Worm (Caenorhabditis elegans): ENCODE measurements around the gene T27E4.7.

Gene T27E4.7

DNA sequence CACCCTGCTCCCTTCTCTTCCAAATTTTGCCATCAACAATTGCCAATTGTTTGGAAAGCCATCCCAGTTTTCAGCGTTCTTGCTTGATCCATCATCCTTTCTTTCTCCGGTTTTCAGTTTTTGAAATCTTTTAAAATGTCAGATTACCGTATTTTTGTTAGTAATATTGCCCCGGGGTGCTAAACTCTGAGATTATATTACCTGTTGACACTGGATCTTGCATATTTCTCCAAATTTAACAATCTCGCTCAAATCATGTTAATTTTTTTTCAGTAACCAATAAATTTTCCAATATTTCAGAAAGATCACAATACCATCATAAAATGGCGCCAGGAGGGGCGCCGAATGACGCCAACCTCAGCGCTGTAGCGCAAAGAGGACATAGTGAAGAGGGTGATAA, 36.3 kb upstream of the T27E4.7 start, which contains the start of gene F21C10.7:
F21C10.7 (plus strand) TSS at position 301 of the 400 bp plus-strand sequence.
- TF ChIP-seq bed-3 (GFP tag; optimal IDR thresholded peaks at IDR 0.05) (no peak), mls-2 (tag; optimal IDR thresholded peaks at IDR 0.05) (no peak), unc-39 (tag; optimal IDR thresholded peaks at IDR 0.05) (no peak), elt-3 (tag; optimal IDR thresholded peaks at IDR 0.05) (no peak), elt-1 (tag; optimal IDR thresholded peaks at IDR 0.05; ENCODE audit: borderline replicate concordance, insufficient read depth) (no peak), nhr-28 (tag; optimal IDR thresholded peaks at IDR 0.05) (no peak), nhr-12 (tag; optimal IDR thresholded peaks at IDR 0.05) (no peak), cnd-1 (tag; optimal IDR thresholded peaks at IDR 0.05) (no peak), ceh-43 (GFP tag; optimal IDR thresholded peaks at IDR 0.05) (no peak)

ce11 chrV:9111957-9112356, 35.8 kb upstream of the T27E4.7 start:
- TF ChIP-seq sptf-1 (tag; optimal IDR thresholded peaks at IDR 0.05) (no peak), bed-3 (GFP tag; optimal IDR thresholded peaks at IDR 0.05) (no peak), nhr-76 (tag; optimal IDR thresholded peaks at IDR 0.05) (no peak), ztf-11 (tag; optimal IDR thresholded peaks at IDR 0.05) (no peak), unc-120 (tag; optimal IDR thresholded peaks at IDR 0.05; ENCODE audit: poor library complexity, severe bottlenecking) (peak; percentile 97), mep-1 (tag; optimal IDR thresholded peaks at IDR 0.05) (no peak), lin-32 (GFP tag; optimal IDR thresholded peaks at IDR 0.05) (no peak), unc-39 (tag; optimal IDR thresholded peaks at IDR 0.05) (no peak), drap-1 (GFP tag; optimal IDR thresholded peaks at IDR 0.05) (no peak), hlh-1 (tag; optimal IDR thresholded peaks at IDR 0.05) (peak; percentile 43), ces-1 (GFP tag; optimal IDR thresholded peaks at IDR 0.05) (no peak), ham-2 (GFP tag; optimal IDR thresholded peaks at IDR 0.05) (no peak), ceh-43 (GFP tag; optimal IDR thresholded peaks at IDR 0.05) (no peak), elt-3 (tag; optimal IDR thresholded peaks at IDR 0.05) (no peak), unc-62 (GFP tag; optimal IDR thresholded peaks at IDR 0.05) (no peak), snpc-4 (tag; optimal IDR thresholded peaks at IDR 0.05) (no peak)

DNA sequence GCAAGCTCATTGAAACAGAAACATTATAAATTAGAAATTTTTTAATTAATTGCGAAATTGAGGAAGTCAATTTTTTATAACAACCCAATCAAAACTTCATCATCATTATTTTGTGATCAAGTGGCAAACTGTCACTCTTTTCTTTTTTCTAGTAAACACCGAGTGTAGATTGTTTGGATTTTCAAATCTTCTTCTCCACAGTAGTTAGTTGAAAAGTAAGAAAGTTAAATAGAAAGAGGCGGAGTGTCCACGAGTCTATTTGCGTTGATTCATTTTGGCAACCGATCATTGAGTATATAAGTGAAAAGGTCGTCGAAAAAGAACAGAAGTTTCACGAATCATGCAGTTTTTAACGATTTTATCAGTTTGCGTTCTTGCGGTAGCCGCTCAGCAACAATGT, 33.2 kb upstream of the T27E4.7 start, which contains the start of gene pqn-31:
pqn-31 (plus strand) TSS at position 301 of the 400 bp plus-strand sequence.
- TF ChIP-seq nhr-12 (tag; optimal IDR thresholded peaks at IDR 0.05) = no peak
- no peak for TF ChIP-seq elt-3 (tag; optimal IDR thresholded peaks at IDR 0.05)
- no peak for TF ChIP-seq sem-2 (GFP tag; optimal IDR thresholded peaks at IDR 0.05)
- TF ChIP-seq ceh-39 (tag; optimal IDR thresholded peaks at IDR 0.05) = no peak
- no peak for TF ChIP-seq sptf-1 (tag; optimal IDR thresholded peaks at IDR 0.05)
- TF ChIP-seq cnd-1 (tag; optimal IDR thresholded peaks at IDR 0.05) = no peak
- no peak for TF ChIP-seq drap-1 (GFP tag; optimal IDR thresholded peaks at IDR 0.05)
- no peak for TF ChIP-seq lsy-2 (tag; optimal IDR thresholded peaks at IDR 0.05)
- no peak for TF ChIP-seq tbx-8 (GFP tag; optimal IDR thresholded peaks at IDR 0.05)
- no peak for TF ChIP-seq unc-120 (tag; optimal IDR thresholded peaks at IDR 0.05; ENCODE audit: poor library complexity, severe bottlenecking)
- no peak for TF ChIP-seq nhr-2 (tag; optimal IDR thresholded peaks at IDR 0.05)
- TF ChIP-seq mep-1 (tag; optimal IDR thresholded peaks at IDR 0.05) = no peak
- no peak for TF ChIP-seq unc-62 (GFP tag; optimal IDR thresholded peaks at IDR 0.05)
- TF ChIP-seq blmp-1 (tag; optimal IDR thresholded peaks at IDR 0.05) = no peak
- no peak for TF ChIP-seq pha-4 (tag; optimal IDR thresholded peaks at IDR 0.05)
- no peak for TF ChIP-seq bed-3 (GFP tag; optimal IDR thresholded peaks at IDR 0.05)
- no peak for TF ChIP-seq mls-2 (tag; optimal IDR thresholded peaks at IDR 0.05)
- no peak for TF ChIP-seq ceh-83 (GFP tag; optimal IDR thresholded peaks at IDR 0.05)
- no peak for TF ChIP-seq lin-32 (GFP tag; optimal IDR thresholded peaks at IDR 0.05)
- TF ChIP-seq nhr-76 (tag; optimal IDR thresholded peaks at IDR 0.05) = no peak

ce11 chrV:9108219-9108618, 32.1 kb upstream of the T27E4.7 start, which contains the start of gene F21C10.18:
Gene F21C10.18 (plus strand): TSS chrV:9108519.
- no peak for TF ChIP-seq M03D4.4 (tag; optimal IDR thresholded peaks at IDR 0.05)
- no peak for TF ChIP-seq nhr-28 (tag; optimal IDR thresholded peaks at IDR 0.05)
- TF ChIP-seq nhr-2 (tag; optimal IDR thresholded peaks at IDR 0.05) = no peak
- TF ChIP-seq flh-1 (GFP tag; optimal IDR thresholded peaks at IDR 0.05) = no peak
- no peak for TF ChIP-seq ces-1 (GFP tag; optimal IDR thresholded peaks at IDR 0.05)
- no peak for TF ChIP-seq unc-120 (tag; optimal IDR thresholded peaks at IDR 0.05; ENCODE audit: poor library complexity, severe bottlenecking)
- TF ChIP-seq nhr-76 (tag; optimal IDR thresholded peaks at IDR 0.05) = no peak
- TF ChIP-seq ztf-11 (tag; optimal IDR thresholded peaks at IDR 0.05) = no peak
- no peak for TF ChIP-seq tbx-8 (GFP tag; optimal IDR thresholded peaks at IDR 0.05)
- TF ChIP-seq unc-39 (tag; optimal IDR thresholded peaks at IDR 0.05) = no peak

- TF ChIP-seq lsy-2 (tag; optimal IDR thresholded peaks at IDR 0.05) (no peak), tbx-8 (GFP tag; optimal IDR thresholded peaks at IDR 0.05) (no peak), ces-1 (GFP tag; optimal IDR thresholded peaks at IDR 0.05) (no peak), lin-13 (tag; optimal IDR thresholded peaks at IDR 0.05) (no peak), drap-1 (GFP tag; optimal IDR thresholded peaks at IDR 0.05) (no peak), blmp-1 (tag; optimal IDR thresholded peaks at IDR 0.05) (no peak), mls-2 (tag; optimal IDR thresholded peaks at IDR 0.05) (no peak), nhr-237 (tag; optimal IDR thresholded peaks at IDR 0.05) (no peak), sem-2 (GFP tag; optimal IDR thresholded peaks at IDR 0.05) (no peak), unc-120 (tag; optimal IDR thresholded peaks at IDR 0.05; ENCODE audit: poor library complexity, severe bottlenecking) (no peak), snpc-4 (tag; optimal IDR thresholded peaks at IDR 0.05) (no peak), nhr-76 (tag; optimal IDR thresholded peaks at IDR 0.05) (no peak), zip-8 (tag; optimal IDR thresholded peaks at IDR 0.05) (no peak), M03D4.4 (tag; optimal IDR thresholded peaks at IDR 0.05) (no peak), ztf-11 (tag; optimal IDR thresholded peaks at IDR 0.05) (no peak)
These were observed 24.9 kb upstream of the T27E4.7 start, which contains the start of gene frpr-6 for ce11 chrV:9101062-9101461. Gene frpr-6 (minus strand): TSS chrV:9101162.

All from whole organism, mixed stage, embryonic.